Fruit fly (Drosophila melanogaster): Measurements from ENCODE around the gene AIF.

Gene AIF

dm6 chr2L:2196590-2197474 is 45.3 kb downstream of the AIF start (continued):
- TF ChIP-seq CG1832 (GFP tag; optimal IDR thresholded peaks at IDR 0.05) (peak; percentile 97), Oli (tag; optimal IDR thresholded peaks at IDR 0.05) (peak; percentile 60), D19B (GFP tag; optimal IDR thresholded peaks at IDR 0.05) (peak; percentile 55), CG15601 (tag; optimal IDR thresholded peaks at IDR 0.05) (peak; percentile 64), mirr (GFP tag; optimal IDR thresholded peaks at IDR 0.05) (peak; percentile 86), Six4 (GFP tag; optimal IDR thresholded peaks at IDR 0.05) (peak; percentile 2), ro (GFP tag; IDR thresholded peaks at IDR 0.05) (no peak), Hr78 (GFP tag; optimal IDR thresholded peaks at IDR 0.05) (peak in 1 of 2 experiments; percentile 100), CG6254 (GFP tag; optimal IDR thresholded peaks at IDR 0.05) (peak; percentile 70), kay (GFP tag; optimal IDR thresholded peaks at IDR 0.05) (no peak), Oaz (GFP tag; IDR thresholded peaks at IDR 0.05) (no peak), CG16815 (GFP tag; optimal IDR thresholded peaks at IDR 0.05) (peak; percentile 50), nom (GFP tag; optimal IDR thresholded peaks at IDR 0.05) (peak; percentile 41), CG9817 (tag; optimal IDR thresholded peaks at IDR 0.05) (peak; percentile 20), Hmr (GFP tag; optimal IDR thresholded peaks at IDR 0.05) (peak; percentile 85), Xbp1 (GFP tag; optimal IDR thresholded peaks at IDR 0.05) (peak; percentile 59), caup (GFP tag; optimal IDR thresholded peaks at IDR 0.05; ENCODE audit: severe bottlenecking) (peak; percentile 46), CG16863 (GFP tag; optimal IDR thresholded peaks at IDR 0.05) (peak; percentile 14), CG9609 (GFP tag; optimal IDR thresholded peaks at IDR 0.05) (no peak), nmo (GFP tag; optimal IDR thresholded peaks at IDR 0.05) (peak; percentile 63), zfh2 (GFP tag; optimal IDR thresholded peaks at IDR 0.05) (peak; percentile 18), slp2 (GFP tag; optimal IDR thresholded peaks at IDR 0.05) (no peak), kni (GFP tag; optimal IDR thresholded peaks at IDR 0.05) (peak; percentile 99), CG10209 (GFP tag; optimal IDR thresholded peaks at IDR 0.05) (peak; percentile 69), Eip74EF (GFP tag; optimal IDR thresholded peaks at IDR 0.05) (peak in 1 of 2 experiments; percentile 94), crol (GFP tag; IDR thresholded peaks at IDR 0.05) (no peak), inv (GFP tag; IDR thresholded peaks at IDR 0.05; ENCODE audit: partially characterized antibody) (no peak), CG12236 (GFP tag; optimal IDR thresholded peaks at IDR 0.05) (no peak), CG1602 (GFP tag; optimal IDR thresholded peaks at IDR 0.05) (peak; percentile 38), CG34422 (GFP tag; IDR thresholded peaks at IDR 0.05) (no peak), CG10274 (GFP tag; optimal IDR thresholded peaks at IDR 0.05) (no peak), Camta (GFP tag; optimal IDR thresholded peaks at IDR 0.05) (no peak), amos (GFP tag; IDR thresholded peaks at IDR 0.05; ENCODE audit: partially characterized antibody) (no peak), Deaf1 (tag; optimal IDR thresholded peaks at IDR 0.05) (peak; percentile 92), CG17829 (tag; optimal IDR thresholded peaks at IDR 0.05) (peak; percentile 41), Dfd (GFP tag; optimal IDR thresholded peaks at IDR 0.05) (no peak), CG9932 (GFP tag; IDR thresholded peaks at IDR 0.05) (no peak), Dp (GFP tag; optimal IDR thresholded peaks at IDR 0.05) (peak; percentile 31), CG11695 (GFP tag; IDR thresholded peaks at IDR 0.05) (no peak), cg (GFP tag; optimal IDR thresholded peaks at IDR 0.05) (peak; percentile 98), nerfin-2 (GFP tag; IDR thresholded peaks at IDR 0.05; ENCODE audit: partially characterized antibody) (no peak), pho (GFP tag; optimal IDR thresholded peaks at IDR 0.05) (peak; percentile 53), Vsx1 (GFP tag; optimal IDR thresholded peaks at IDR 0.05) (peak; percentile 98), lilli (GFP tag; optimal IDR thresholded peaks at IDR 0.05) (peak; percentile 59), CG15696 (tag; optimal IDR thresholded peaks at IDR 0.05) (peak; percentile 24), Spps (tag; optimal IDR thresholded peaks at IDR 0.05) (peak; percentile 25), twi (tag; optimal IDR thresholded peaks at IDR 0.05) (peak; percentile 99)
